Fruit fly (Drosophila melanogaster): Measurements from ENCODE around the gene Crag.

Gene Crag

dm6 chrX:8650631-8651133 is 58.9 kb downstream of the Crag start, which contains the start of gene oc (continued):
- TF ChIP-seq esn (GFP tag; optimal IDR thresholded peaks at IDR 0.05) (peak; percentile 27), fkh (GFP tag; optimal IDR thresholded peaks at IDR 0.05) (peak; percentile 97), Eip78C (GFP tag) (peak; percentile 70), CG31627 (GFP tag; optimal IDR thresholded peaks at IDR 0.05) (no peak), CG11762 (GFP tag; optimal IDR thresholded peaks at IDR 0.05; ENCODE audit: insufficient read depth) (peak; percentile 45), achi (GFP tag; optimal IDR thresholded peaks at IDR 0.05) (peak; percentile 43), CG4318 (GFP tag; optimal IDR thresholded peaks at IDR 0.05) (no peak), CG34406 (GFP tag; optimal IDR thresholded peaks at IDR 0.05) (peak; percentile 33), CG8632 (GFP tag; optimal IDR thresholded peaks at IDR 0.05) (peak; percentile 46), CG8319 (GFP tag; optimal IDR thresholded peaks at IDR 0.05) (no peak), CG6854 (GFP tag; optimal IDR thresholded peaks at IDR 0.05) (no peak), CG3032 (tag; optimal IDR thresholded peaks at IDR 0.05) (peak; percentile 56), Hr39 (GFP tag; optimal IDR thresholded peaks at IDR 0.05) (no peak), Lpt (GFP tag; optimal IDR thresholded peaks at IDR 0.05) (peak; percentile 58), ss (GFP tag; optimal IDR thresholded peaks at IDR 0.05) (peak; percentile 68 to 79), CG10631 (GFP tag; optimal IDR thresholded peaks at IDR 0.05) (peak; percentile 5), dac (GFP tag; optimal IDR thresholded peaks at IDR 0.05) (no peak), Blimp-1 (GFP tag; optimal IDR thresholded peaks at IDR 0.05) (no peak), CG10669 (GFP tag; optimal IDR thresholded peaks at IDR 0.05) (peak; percentile 41), Gug (GFP tag; IDR thresholded peaks at IDR 0.05) (0 out of 2 replicates have a peak, but pooled peaks have one; percentile 22), CG11294 (GFP tag; IDR thresholded peaks at IDR 0.05) (0 out of 2 replicates have a peak, but pooled peaks have one; percentile 16), salr (GFP tag; optimal IDR thresholded peaks at IDR 0.05) (peak; percentile 28 to 49), CG3919 (GFP tag; optimal IDR thresholded peaks at IDR 0.05) (peak; percentile 50), fd85E (GFP tag; optimal IDR thresholded peaks at IDR 0.05) (no peak), CG15336 (GFP tag; IDR thresholded peaks at IDR 0.05) (peak; percentile 52; the same call in 1 of the 2 replicates), Ets96B (tag; optimal IDR thresholded peaks at IDR 0.05) (peak; percentile 36)
